Worm (Caenorhabditis elegans): ENCODE measurements around the gene F56F11.2.

Gene F56F11.2

DNA sequence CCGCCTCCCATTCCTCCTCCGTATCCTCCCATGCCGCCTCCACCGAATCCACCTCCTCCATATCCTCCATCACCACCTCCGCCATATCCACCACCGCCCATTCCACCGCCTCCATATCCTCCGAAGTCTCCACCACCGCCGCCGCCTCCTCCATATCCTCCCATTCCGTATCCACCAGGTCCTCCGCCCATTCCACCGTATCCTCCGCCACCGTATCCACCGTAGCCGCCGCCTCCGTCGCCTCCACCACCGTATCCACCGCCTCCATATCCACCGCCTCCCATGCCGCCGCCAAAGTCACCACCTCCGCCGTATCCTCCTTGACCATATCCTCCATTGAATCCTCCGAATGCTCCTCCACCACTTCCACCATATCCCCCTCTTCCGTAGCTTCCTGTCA is 17.6 kb downstream of the F56F11.2 start:
- TF ChIP-seq lin-11 (tag; optimal IDR thresholded peaks at IDR 0.05): no peak
- TF ChIP-seq gmeb-1 (tag; optimal IDR thresholded peaks at IDR 0.05): no peak
- no peak for TF ChIP-seq blmp-1 (tag; optimal IDR thresholded peaks at IDR 0.05; ENCODE audit: insufficient read depth)
- no peak for TF ChIP-seq mbf-1 (tag; optimal IDR thresholded peaks at IDR 0.05)
- no peak for TF ChIP-seq ceh-82 (tag; optimal IDR thresholded peaks at IDR 0.05)
- TF ChIP-seq nhr-129 (tag; optimal IDR thresholded peaks at IDR 0.05): no peak
- no peak for TF ChIP-seq nhr-6 (tag; optimal IDR thresholded peaks at IDR 0.05)
- no peak for TF ChIP-seq dmd-4 (tag; optimal IDR thresholded peaks at IDR 0.05)
- TF ChIP-seq ama-1 (optimal IDR thresholded peaks at IDR 0.05): no peak
- no peak for TF ChIP-seq unc-39 (tag; optimal IDR thresholded peaks at IDR 0.05)

- TF ChIP-seq nhr-12 (tag; optimal IDR thresholded peaks at IDR 0.05) (no peak), aly-2 (tag; optimal IDR thresholded peaks at IDR 0.05) (no peak), Y55F3AM.14 (GFP tag; optimal IDR thresholded peaks at IDR 0.05) (no peak), unc-39 (tag; optimal IDR thresholded peaks at IDR 0.05) (no peak), unc-55 (GFP tag; optimal IDR thresholded peaks at IDR 0.05) (no peak), lin-13 (GFP tag; optimal IDR thresholded peaks at IDR 0.05) (no peak), ama-1 (optimal IDR thresholded peaks at IDR 0.05) (no peak), mdl-1 (tag; optimal IDR thresholded peaks at IDR 0.05) (no peak), nhr-77 (tag; optimal IDR thresholded peaks at IDR 0.05) (no peak), lin-39 (tag; optimal IDR thresholded peaks at IDR 0.05) (no peak), sma-3 (GFP tag; optimal IDR thresholded peaks at IDR 0.05) (no peak), mab-5 (tag; optimal IDR thresholded peaks at IDR 0.05) (no peak), elt-1 (tag; optimal IDR thresholded peaks at IDR 0.05) (no peak), egl-27 (tag; optimal IDR thresholded peaks at IDR 0.05) (no peak), nhr-129 (tag; optimal IDR thresholded peaks at IDR 0.05) (no peak), R02D3.7 (tag; optimal IDR thresholded peaks at IDR 0.05) (no peak), sem-4 (tag; optimal IDR thresholded peaks at IDR 0.05) (no peak), ztf-11 (tag; optimal IDR thresholded peaks at IDR 0.05) (no peak), C34F6.9 (tag; optimal IDR thresholded peaks at IDR 0.05) (no peak)
Measured at ce11 chrIII:2901117-2901516, 19.0 kb downstream of the F56F11.2 start, which contains the start of gene idpa-1. idpa-1 (minus strand) TSS chrIII:2901217.

ce11 chrIII:2904164-2904563 is 22.1 kb downstream of the F56F11.2 start:
- TF ChIP-seq C34F6.9 (tag; optimal IDR thresholded peaks at IDR 0.05): no peak
- no peak for TF ChIP-seq sem-4 (tag; optimal IDR thresholded peaks at IDR 0.05)
- TF ChIP-seq nhr-237 (tag; optimal IDR thresholded peaks at IDR 0.05): no peak
- TF ChIP-seq crh-2 (tag; optimal IDR thresholded peaks at IDR 0.05): no peak
- no peak for TF ChIP-seq mbf-1 (tag; optimal IDR thresholded peaks at IDR 0.05)
- no peak for TF ChIP-seq nhr-12 (tag; optimal IDR thresholded peaks at IDR 0.05)
- TF ChIP-seq lin-39 (tag; optimal IDR thresholded peaks at IDR 0.05): no peak
- no peak for TF ChIP-seq nhr-25 (tag; optimal IDR thresholded peaks at IDR 0.05)
- TF ChIP-seq elt-1 (tag; optimal IDR thresholded peaks at IDR 0.05): no peak
- no peak for TF ChIP-seq dmd-4 (tag; optimal IDR thresholded peaks at IDR 0.05)
- no peak for TF ChIP-seq fos-1 (tag; optimal IDR thresholded peaks at IDR 0.05)
- TF ChIP-seq unc-55 (GFP tag; optimal IDR thresholded peaks at IDR 0.05): no peak

ce11 chrIII:2907819-2908218 is 25.7 kb downstream of the F56F11.2 start:
- no peak for TF ChIP-seq unc-39 (tag; optimal IDR thresholded peaks at IDR 0.05)
- no peak for TF ChIP-seq lin-39 (tag; optimal IDR thresholded peaks at IDR 0.05)
- no peak for TF ChIP-seq peb-1 (tag; optimal IDR thresholded peaks at IDR 0.05)
- TF ChIP-seq ceh-82 (tag; optimal IDR thresholded peaks at IDR 0.05): no peak
- no peak for TF ChIP-seq sma-3 (GFP tag; optimal IDR thresholded peaks at IDR 0.05)
- no peak for TF ChIP-seq sma-9 (GFP tag; optimal IDR thresholded peaks at IDR 0.05)
- no peak for TF ChIP-seq sma-9 (tag; optimal IDR thresholded peaks at IDR 0.05)
- no peak for TF ChIP-seq nhr-237 (tag; optimal IDR thresholded peaks at IDR 0.05)
- TF ChIP-seq crh-2 (tag; optimal IDR thresholded peaks at IDR 0.05): no peak
- TF ChIP-seq mab-5 (tag; optimal IDR thresholded peaks at IDR 0.05): no peak
- TF ChIP-seq nhr-21 (tag; optimal IDR thresholded peaks at IDR 0.05): no peak
- TF ChIP-seq ztf-1 (GFP tag; conservative IDR thresholded peaks at IDR 0.05): no peak
- no peak for TF ChIP-seq nhr-25 (tag; optimal IDR thresholded peaks at IDR 0.05)
- TF ChIP-seq ama-1 (optimal IDR thresholded peaks at IDR 0.05): no peak
- TF ChIP-seq Y55F3AM.14 (GFP tag; optimal IDR thresholded peaks at IDR 0.05): no peak
- TF ChIP-seq gmeb-1 (tag; optimal IDR thresholded peaks at IDR 0.05): no peak
- TF ChIP-seq nhr-10 (tag; optimal IDR thresholded peaks at IDR 0.05): no peak
- TF ChIP-seq lin-13 (GFP tag; optimal IDR thresholded peaks at IDR 0.05): no peak
- no peak for TF ChIP-seq F13H6.1 (tag; optimal IDR thresholded peaks at IDR 0.05)

Measured in whole organism, L2 larva.